Fruit fly (Drosophila melanogaster) whole organism, embryonic: Measurements from ENCODE around the gene Pisd.

Experiments used
- Bgb ChIP-seq: fragments of 200-800 bp; sonication (Bioruptor generic); IDR thresholded peaks from 2 replicates; pipeline ENCODE4 v1.3.6; 2022; ENCODE audit warnings: missing biosample characterization, missing genetic modification characterization; ENCODE audit not compliant: partially characterized antibody
- C15 ChIP-seq: fragments of 200-800 bp; sonication (Bioruptor generic); IDR thresholded peaks from 3 replicates; pipeline ENCODE4 v1.3.6; 2022; ENCODE audit warnings: missing biosample characterization, missing genetic modification characterization
- CG10147 ChIP-seq: fragments of 200-800 bp; sonication (Bioruptor generic); optimal IDR thresholded peaks from 2 replicates; lab custom pipeline; 2019; ENCODE audit warnings: missing biosample characterization, mild to moderate bottlenecking, missing genetic modification characterization, moderate library complexity
- CG1024 ChIP-seq: fragments of 200-800 bp; sonication (Bioruptor generic); IDR thresholded peaks from 2 replicates; pipeline ENCODE4 v1.3.6; 2022; ENCODE audit warnings: missing biosample characterization, missing genetic modification characterization
- CG11723 ChIP-seq: fragments of 200-800 bp; sonication (Bioruptor generic); optimal IDR thresholded peaks from 2 replicates; lab custom pipeline; 2017; ENCODE audit warnings: missing biosample characterization, mild to moderate bottlenecking, missing genetic modification characterization
- CG12104 ChIP-seq: fragments of 200-800 bp; sonication (Bioruptor generic); optimal IDR thresholded peaks from 3 replicates; lab custom pipeline; 2016; ENCODE audit warnings: missing biosample characterization, missing genetic modification characterization
- CG13624 ChIP-seq: fragments of 200-800 bp; sonication (Bioruptor generic); optimal IDR thresholded peaks from 2 replicates; lab custom pipeline; 2016; ENCODE audit warnings: missing biosample characterization, missing genetic modification characterization
- CG13894 ChIP-seq: fragments of 200-800 bp; sonication (Bioruptor generic); optimal IDR thresholded peaks from 3 replicates; lab custom pipeline; 2018; ENCODE audit warnings: missing biosample characterization, mild to moderate bottlenecking, missing genetic modification characterization, moderate library complexity
- CG14014 ChIP-seq: fragments of 200-800 bp; sonication (Bioruptor generic); IDR thresholded peaks from 2 replicates; pipeline ENCODE4 v1.3.6; 2022; ENCODE audit warnings: missing biosample characterization, missing genetic modification characterization
- CG14710 ChIP-seq: fragments of 200-800 bp; sonication (Bioruptor generic); optimal IDR thresholded peaks from 3 replicates; lab custom pipeline; 2019; ENCODE audit warnings: missing biosample characterization, mild to moderate bottlenecking, missing genetic modification characterization, moderate library complexity
- CG17361 ChIP-seq: fragments of 200-800 bp; sonication (Bioruptor generic); IDR thresholded peaks from 3 replicates; pipeline ENCODE4 v1.3.6; 2022; ENCODE audit warnings: missing biosample characterization, missing genetic modification characterization
- CG17802 ChIP-seq: fragments of 200-800 bp; sonication (Bioruptor generic); optimal IDR thresholded peaks from 2 replicates; lab custom pipeline; 2018; ENCODE audit warnings: missing biosample characterization, mild to moderate bottlenecking, missing genetic modification characterization, moderate library complexity
- CG18619 ChIP-seq: fragments of 200-800 bp; sonication (Bioruptor generic); optimal IDR thresholded peaks from 3 replicates; lab custom pipeline; 2017; ENCODE audit warnings: missing biosample characterization, mild to moderate bottlenecking, missing genetic modification characterization
- CG2129 ChIP-seq: fragments of 200-800 bp; sonication (Bioruptor generic); IDR thresholded peaks from 2 replicates; pipeline ENCODE4 v1.3.6; 2022; ENCODE audit warnings: missing biosample characterization, missing genetic modification characterization; ENCODE audit not compliant: partially characterized antibody
- CG34376 ChIP-seq: fragments of 200-800 bp; sonication (Bioruptor generic); optimal IDR thresholded peaks from 2 replicates; lab custom pipeline; 2018; ENCODE audit warnings: missing biosample characterization, mild to moderate bottlenecking, missing genetic modification characterization
- CG3995 ChIP-seq: fragments of 200-800 bp; sonication (Bioruptor generic); optimal IDR thresholded peaks from 3 replicates; lab custom pipeline; 2016; ENCODE audit warnings: missing biosample characterization, missing genetic modification characterization
- CG6175 ChIP-seq: fragments of 200-800 bp; sonication (Bioruptor generic); IDR thresholded peaks from 3 replicates; pipeline ENCODE4 v1.3.6; 2022; ENCODE audit warnings: missing biosample characterization, missing genetic modification characterization
- CG6689 ChIP-seq: fragments of 200-800 bp; sonication (Bioruptor generic); IDR thresholded peaks from 2 replicates; pipeline ENCODE4 v1.3.6; 2022; ENCODE audit warnings: missing biosample characterization, missing genetic modification characterization
- CG6854 ChIP-seq: fragments of 200-800 bp; sonication (Bioruptor generic); optimal IDR thresholded peaks from 3 replicates; lab custom pipeline; 2017; ENCODE audit warnings: missing biosample characterization, mild to moderate bottlenecking, missing genetic modification characterization
- CG7556 ChIP-seq: fragments of 200-800 bp; sonication (Bioruptor generic); optimal IDR thresholded peaks from 2 replicates; lab custom pipeline; 2017; ENCODE audit warnings: missing biosample characterization, mild to moderate bottlenecking, missing genetic modification characterization
- CG9727 ChIP-seq: fragments of 200-800 bp; sonication (Bioruptor generic); optimal IDR thresholded peaks from 3 replicates; lab custom pipeline; 2017; ENCODE audit warnings: missing biosample characterization, mild to moderate bottlenecking, missing genetic modification characterization
- D ChIP-seq, 2 experiments: fragments of 200-800 bp in 1 of 2; fragments of >200 bp in 1 of 2; sonication (Bioruptor generic) in 1 of 2; optimal IDR thresholded peaks; 2 replicates in 1 of 2; 3 replicates in 1 of 2; lab custom pipeline; 2017; ENCODE audit warnings: mild to moderate bottlenecking in 1 of 2, missing biosample characterization in 1 of 2, missing genetic modification characterization in 1 of 2, missing genetic modification reagents in 1 of 2
- D19B ChIP-seq: fragments of 200-800 bp; sonication (Bioruptor generic); optimal IDR thresholded peaks from 2 replicates; lab custom pipeline; 2017; ENCODE audit warnings: missing biosample characterization, mild to moderate bottlenecking, missing genetic modification characterization
- Doc2 ChIP-seq: fragments of 200-800 bp; sonication (Bioruptor generic); IDR thresholded peaks from 2 replicates; pipeline ENCODE4 v1.3.6; 2022; ENCODE audit warnings: missing biosample characterization, missing genetic modification characterization
- NfI ChIP-seq: fragments of 200-800 bp; sonication (Bioruptor generic); optimal IDR thresholded peaks from 3 replicates; lab custom pipeline; 2018; ENCODE audit warnings: missing biosample characterization, mild to moderate bottlenecking, missing genetic modification characterization, moderate library complexity
- Rx ChIP-seq: fragments of 200-800 bp; sonication (Bioruptor generic); IDR thresholded peaks from 2 replicates; pipeline ENCODE4 v1.3.6; 2022; ENCODE audit warnings: missing biosample characterization, missing genetic modification characterization
- Sox100B ChIP-seq: fragments of 200-800 bp; sonication (Bioruptor generic); optimal IDR thresholded peaks from 3 replicates; lab custom pipeline; 2018; ENCODE audit warnings: missing biosample characterization, mild to moderate bottlenecking, missing genetic modification characterization
- Spps ChIP-seq: fragments of 200-800 bp; sonication (Bioruptor generic); optimal IDR thresholded peaks from 2 replicates; lab custom pipeline; 2018; ENCODE audit warnings: missing biosample characterization, mild to moderate bottlenecking, missing genetic modification characterization
- Xrp1 ChIP-seq: fragments of 200-800 bp; sonication (Bioruptor generic); IDR thresholded peaks from 2 replicates; pipeline ENCODE4 v1.3.6; 2022; ENCODE audit warnings: missing biosample characterization, missing genetic modification characterization
- YL-1 ChIP-seq: fragments of 200-800 bp; sonication (Bioruptor generic); optimal IDR thresholded peaks from 3 replicates; lab custom pipeline; 2017; ENCODE audit warnings: missing biosample characterization, mild to moderate bottlenecking, missing genetic modification characterization
- ash1 ChIP-seq: fragments of 200-800 bp; sonication (Bioruptor generic); optimal IDR thresholded peaks from 2 replicates; lab custom pipeline; 2018; ENCODE audit warnings: missing biosample characterization, mild to moderate bottlenecking, missing genetic modification characterization
- bsh ChIP-seq, 2 experiments: fragments of 200-800 bp; sonication (Bioruptor generic); optimal IDR thresholded peaks; 2 replicates each; lab custom pipeline; 2017 to 2018; ENCODE audit warnings: mild to moderate bottlenecking in 2 of 2, missing biosample characterization in 2 of 2, missing genetic modification characterization in 2 of 2, moderate library complexity in 1 of 2
- chinmo ChIP-seq: fragments of 200-800 bp; sonication (Bioruptor generic); IDR thresholded peaks from 4 replicates; pipeline ENCODE4 v1.3.6; 2022; ENCODE audit warnings: missing biosample characterization, missing genetic modification characterization; ENCODE audit not compliant: partially characterized antibody
- dmrt11E ChIP-seq: fragments of 200-800 bp; sonication (Bioruptor generic); optimal IDR thresholded peaks from 3 replicates; lab custom pipeline; 2018; ENCODE audit warnings: missing biosample characterization, mild to moderate bottlenecking, missing genetic modification characterization, moderate library complexity
- en ChIP-seq: fragments of 200-800 bp; sonication (Bioruptor generic); optimal IDR thresholded peaks from 2 replicates; lab custom pipeline; 2016; ENCODE audit warnings: missing biosample characterization, missing genetic modification characterization
- exex ChIP-seq: fragments of 200-800 bp; sonication (Bioruptor generic); optimal IDR thresholded peaks from 4 replicates; lab custom pipeline; 2018; ENCODE audit warnings: missing biosample characterization, mild to moderate bottlenecking, missing genetic modification characterization, moderate library complexity
- eyg ChIP-seq: fragments of 200-800 bp; sonication (Bioruptor generic); optimal IDR thresholded peaks from 3 replicates; lab custom pipeline; 2016; ENCODE audit warnings: missing biosample characterization, missing genetic modification characterization
- fd64A ChIP-seq: fragments of 200-800 bp; sonication (Bioruptor generic); optimal IDR thresholded peaks from 3 replicates; lab custom pipeline; 2018; ENCODE audit warnings: missing biosample characterization, mild to moderate bottlenecking, missing genetic modification characterization
- hth ChIP-seq: fragments of >200 bp; optimal IDR thresholded peaks from 2 replicates; lab custom pipeline; 2017; ENCODE audit warnings: inconsistent platforms
- mirr ChIP-seq: fragments of 200-800 bp; sonication (Bioruptor generic); optimal IDR thresholded peaks from 3 replicates; lab custom pipeline; 2018; ENCODE audit warnings: missing biosample characterization, mild to moderate bottlenecking, missing genetic modification characterization
- psq ChIP-seq: fragments of 200-800 bp; sonication (Bioruptor generic); optimal IDR thresholded peaks from 2 replicates; lab custom pipeline; 2017; ENCODE audit warnings: missing biosample characterization, missing genetic modification characterization
- rib ChIP-seq: fragments of 200-800 bp; sonication (Bioruptor generic); IDR thresholded peaks from 2 replicates; pipeline ENCODE4 v1.3.6; 2022; ENCODE audit warnings: missing biosample characterization, missing genetic modification characterization
- run ChIP-seq: fragments of 200-800 bp; sonication (Bioruptor generic); optimal IDR thresholded peaks from 3 replicates; lab custom pipeline; 2018; ENCODE audit warnings: missing biosample characterization, mild to moderate bottlenecking, missing genetic modification characterization
- sisA ChIP-seq: fragments of 200-800 bp; sonication (Bioruptor generic); IDR thresholded peaks from 2 replicates; pipeline ENCODE4 v1.3.6; 2022; ENCODE audit warnings: missing biosample characterization, missing genetic modification characterization
- sna ChIP-seq: fragments of 200-800 bp; sonication (Bioruptor generic); IDR thresholded peaks from 2 replicates; pipeline ENCODE4 v1.3.6; 2022; ENCODE audit warnings: missing biosample characterization, missing genetic modification characterization; ENCODE audit not compliant: partially characterized antibody
- sqz ChIP-seq: fragments of 200-800 bp; sonication (Bioruptor generic); optimal IDR thresholded peaks from 3 replicates; lab custom pipeline; 2018; ENCODE audit warnings: missing biosample characterization, mild to moderate bottlenecking, missing genetic modification characterization
- vvl ChIP-seq: fragments of 200-800 bp; sonication (Bioruptor generic); IDR thresholded peaks from 2 replicates; pipeline ENCODE4 v1.3.6; 2022; ENCODE audit warnings: missing biosample characterization, missing genetic modification characterization

Pisd gene

dm6 chr3R:24099039-24100026, 48.8 kb downstream of the Pisd start (continued):
- TF ChIP-seq CG10147 (GFP tag; lab: Kevin White, UChicago) = peak; percentile 54
- no peak for TF ChIP-seq D (optimal IDR thresholded peaks at IDR 0.05; lab: Kevin White, UChicago)
- peak; percentile 45 for TF ChIP-seq D (GFP tag; optimal IDR thresholded peaks at IDR 0.05; lab: Kevin White, UChicago)
- TF ChIP-seq bsh (GFP tag; optimal IDR thresholded peaks at IDR 0.05; lab: Kevin White, UChicago) = peak; percentile 17 to 87
- TF ChIP-seq ash1 (GFP tag; lab: Kevin White, UChicago) = no peak
- TF ChIP-seq mirr = peak; percentile 26
- TF ChIP-seq dmrt11E (tag; lab: Kevin White, UChicago) = peak; percentile 55
- TF ChIP-seq CG6175 (GFP tag; lab: Robert Waterston, UW) = peak; percentile 58; the same call in 1 of the 3 replicates
- TF ChIP-seq NfI (GFP tag; lab: Kevin White, UChicago) = peak; percentile 75
- no peak for TF ChIP-seq YL-1 (GFP tag; lab: Kevin White, UChicago)
- no peak for TF ChIP-seq run (tag; lab: Kevin White, UChicago)
- peak; percentile 95 for TF ChIP-seq D19B (GFP tag; lab: Kevin White, UChicago)
- TF ChIP-seq CG14710 (tag; lab: Kevin White, UChicago) = peak; percentile 50
- TF ChIP-seq CG1024 (GFP tag; lab: Robert Waterston, UW) = peak; percentile 57
- TF ChIP-seq Xrp1 (GFP tag; lab: Robert Waterston, UW) = peak; percentile 87
- TF ChIP-seq CG6689 = peak; percentile 80
- 0 out of 4 replicates have a peak, but pooled peaks have one; percentile 58 for TF ChIP-seq chinmo (GFP tag; lab: Robert Waterston, UW)
- peak; percentile 60; the same call in 1 of the 3 replicates for TF ChIP-seq C15 (GFP tag; lab: Robert Waterston, UW)
- no peak for TF ChIP-seq CG13894 (tag; lab: Kevin White, UChicago)
- TF ChIP-seq sqz = no peak
- peak; percentile 34 for TF ChIP-seq CG11723 (GFP tag; lab: Kevin White, UChicago)
- TF ChIP-seq CG2129 (GFP tag; lab: Robert Waterston, UW) = no peak
- TF ChIP-seq eyg (GFP tag; lab: Kevin White, UChicago) = peak; percentile 34
- TF ChIP-seq CG14014 (GFP tag; lab: Robert Waterston, UW) = peak; percentile 83
- TF ChIP-seq CG13624 = peak; percentile 84
- TF ChIP-seq exex (tag; lab: Kevin White, UChicago) = peak; percentile 67
- TF ChIP-seq CG12104 (GFP tag; lab: Kevin White, UChicago) = peak; percentile 56
- TF ChIP-seq CG7556 (GFP tag; lab: Kevin White, UChicago) = peak; percentile 12
- TF ChIP-seq CG6854 (GFP tag; lab: Kevin White, UChicago) = peak; percentile 27
- peak; percentile 47; the same call in 1 of the 2 replicates for TF ChIP-seq rib (GFP tag; lab: Robert Waterston, UW)
- peak; percentile 72 for TF ChIP-seq CG18619
- peak; percentile 44; the same call in 1 of the 2 replicates for TF ChIP-seq Rx (GFP tag; lab: Robert Waterston, UW)
- no peak for TF ChIP-seq CG3995 (GFP tag; lab: Kevin White, UChicago)
- no peak for TF ChIP-seq Doc2
- TF ChIP-seq CG17802 (tag; lab: Kevin White, UChicago) = peak; percentile 45
- TF ChIP-seq Spps (tag; lab: Kevin White, UChicago) = peak; percentile 19
- TF ChIP-seq vvl (GFP tag; lab: Robert Waterston, UW) = peak; percentile 89
- TF ChIP-seq sisA (GFP tag; lab: Robert Waterston, UW) = peak; percentile 79
- no peak for TF ChIP-seq sna (GFP tag; lab: Robert Waterston, UW)
- TF ChIP-seq psq (GFP tag; lab: Kevin White, UChicago) = peak; percentile 57
- no peak for TF ChIP-seq Bgb (GFP tag; lab: Robert Waterston, UW)
- peak; percentile 21 for TF ChIP-seq Sox100B
- no peak for TF ChIP-seq fd64A (GFP tag; lab: Kevin White, UChicago)
- TF ChIP-seq hth (lab: Kevin White, UChicago) = no peak
- TF ChIP-seq CG34376 (GFP tag; lab: Kevin White, UChicago) = no peak
- peak; percentile 60 for TF ChIP-seq en (GFP tag; lab: Kevin White, UChicago)
- TF ChIP-seq CG9727 = peak; percentile 76
- TF ChIP-seq CG17361 (GFP tag; lab: Robert Waterston, UW) = peak; percentile 51
